Worm (Caenorhabditis elegans): Measurements from ENCODE around the gene bath-26.
"Not testable (repeated sequence)": the region's sequence is repeated elsewhere in the genome, so short reads cannot be mapped to it uniquely, and the experiment has no call there.

bath-26 gene

ce11 chrII:1567646-1568045 lies 32.9 kb downstream of the bath-26 start, which contains the start of gene K05F6.8:
Gene K05F6.8, minus strand, starts transcription at chrII:1567746.
- no peak for TF ChIP-seq sptf-1 (tag; optimal IDR thresholded peaks at IDR 0.05)
- no peak for TF ChIP-seq lin-14 (GFP tag; optimal IDR thresholded peaks at IDR 0.05)
- TF ChIP-seq nhr-85 (tag): no peak
- no peak for TF ChIP-seq ama-1 (optimal IDR thresholded peaks at IDR 0.05)
- TF ChIP-seq lin-15B (tag; optimal IDR thresholded peaks at IDR 0.05): no peak

- TF ChIP-seq unc-86 (tag; optimal IDR thresholded peaks at IDR 0.05) (no peak), ces-1 (GFP tag; optimal IDR thresholded peaks at IDR 0.05) (no peak), efl-1 (optimal IDR thresholded peaks at IDR 0.05) (no peak), efl-1 (GFP tag; optimal IDR thresholded peaks at IDR 0.05 in 1 of 2) (no peak)
These were observed 38.7 kb downstream of the bath-26 start, which contains the start of gene K05F6.14 for ce11 chrII:1561863-1562262. Gene K05F6.14, plus strand, starts transcription at chrII:1562163.

ce11 chrII:1560839-1561238 lies 39.7 kb downstream of the bath-26 start:
- TF ChIP-seq rnt-1 (tag; optimal IDR thresholded peaks at IDR 0.05): no peak
- TF ChIP-seq efl-1 (optimal IDR thresholded peaks at IDR 0.05): no peak
- peak in 1 of 2 experiments; percentile 91 for TF ChIP-seq efl-1 (GFP tag; optimal IDR thresholded peaks at IDR 0.05 in 1 of 2)
- TF ChIP-seq C16A3.4 (tag; optimal IDR thresholded peaks at IDR 0.05): no peak
- TF ChIP-seq sox-4 (tag; optimal IDR thresholded peaks at IDR 0.05): no peak

DNA sequence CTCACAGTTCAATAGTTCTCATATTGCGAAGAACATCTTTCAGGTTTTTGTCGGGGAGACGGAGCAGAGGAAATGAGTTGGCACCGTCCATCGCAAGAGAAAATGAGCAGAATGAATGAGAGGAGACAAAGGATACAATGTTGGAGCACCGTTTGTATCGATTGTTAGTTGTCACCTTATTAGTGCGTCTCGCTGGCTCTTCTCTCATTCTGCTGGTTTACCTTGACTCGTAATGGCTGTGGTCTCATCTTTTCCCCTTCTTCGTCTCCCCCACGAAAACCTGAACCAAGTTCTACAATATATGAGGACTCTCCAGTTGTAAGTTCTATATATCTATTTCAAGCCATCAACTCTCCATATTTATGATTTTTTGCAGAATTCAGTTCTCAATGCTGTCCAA lies 44.3 kb downstream of the bath-26 start, which contains the start of the genes fbxb-54 and fbxb-50:
Gene fbxb-54 (minus strand): TSS at position 101 of the 400 bp plus-strand sequence.
Gene fbxb-50 (plus strand): TSS at position 227 of the 400 bp plus-strand sequence.
- not testable (repeated sequence) for TF ChIP-seq ceh-88 (GFP tag; IDR thresholded peaks at IDR 0.05); efl-1 (optimal IDR thresholded peaks at IDR 0.05); efl-1 (GFP tag; optimal IDR thresholded peaks at IDR 0.05 in 1 of 2); nhr-77 (tag; optimal IDR thresholded peaks at IDR 0.05)

DNA sequence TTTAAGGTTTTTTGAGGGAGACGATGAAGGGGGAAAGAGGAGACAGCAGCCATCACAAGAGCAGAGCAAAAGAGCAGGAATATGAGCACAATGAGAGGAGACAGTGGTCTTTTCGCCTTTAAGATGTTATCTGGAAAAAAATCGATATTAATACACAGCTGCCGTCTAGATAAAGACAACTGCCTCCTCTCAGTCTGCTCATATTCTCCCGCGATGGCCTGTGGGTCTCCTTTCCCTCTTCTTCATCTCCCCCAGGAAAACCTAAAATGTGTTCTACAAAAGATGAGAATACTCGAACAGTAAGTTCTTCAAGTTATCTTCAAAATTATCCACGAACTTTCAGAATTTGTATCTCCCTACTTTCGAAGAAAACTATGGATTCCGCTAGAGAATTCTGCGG lies 50.1 kb downstream of the bath-26 start, which contains the start of the genes fbxb-52 and fbxb-51:
Gene fbxb-52 (minus strand): TSS at position 101 of the 400 bp plus-strand sequence.
Gene fbxb-51 (plus strand): TSS at position 212 of the 400 bp plus-strand sequence.
- TF ChIP-seq ceh-88 (GFP tag; IDR thresholded peaks at IDR 0.05) (no peak), lin-39 (tag; optimal IDR thresholded peaks at IDR 0.05) (no peak), C34B4.2 (tag; optimal IDR thresholded peaks at IDR 0.05) (no peak), fkh-4 (tag; optimal IDR thresholded peaks at IDR 0.05; ENCODE audit: borderline replicate concordance) (no peak), zag-1 (tag; optimal IDR thresholded peaks at IDR 0.05) (no peak), nhr-237 (tag; optimal IDR thresholded peaks at IDR 0.05) (no peak), xbp-1 (tag; optimal IDR thresholded peaks at IDR 0.05) (no peak), pqm-1 (tag; optimal IDR thresholded peaks at IDR 0.05) (no peak), ets-5 (GFP tag; IDR thresholded peaks at IDR 0.05) (no peak), egl-13 (tag; optimal IDR thresholded peaks at IDR 0.05) (no peak), nhr-28 (tag; optimal IDR thresholded peaks at IDR 0.05) (no peak), C16A3.4 (tag; optimal IDR thresholded peaks at IDR 0.05) (no peak), ceh-82 (tag; optimal IDR thresholded peaks at IDR 0.05) (no peak), isw-1 (GFP tag; IDR thresholded peaks at IDR 0.05) (no peak)
